Worm (Caenorhabditis elegans): ENCODE data around the gene sftd-3.
A peak's percentile ranks its signal among the peaks of the same experiment; 100 is the strongest.

Gene sftd-3

ce11 chrII:8960414-8960813, 3.5 kb downstream of the sftd-3 start, which contains the start of gene cal-2:
Gene cal-2, plus strand, starts transcription at chrII:8960714.
- TF ChIP-seq egl-27 (tag; optimal IDR thresholded peaks at IDR 0.05) (no peak), dsc-1 (tag; optimal IDR thresholded peaks at IDR 0.05) (peak; percentile 1), grh-1 (GFP tag; IDR thresholded peaks at IDR 0.05) (no peak)

ce11 chrII:8959081-8959480, 4.9 kb downstream of the sftd-3 start:
- TF ChIP-seq dpl-1 (GFP tag; optimal IDR thresholded peaks at IDR 0.05) (peak in 1 of 3 experiments; percentile 14), tlp-1 (tag; optimal IDR thresholded peaks at IDR 0.05) (no peak), lin-13 (GFP tag; optimal IDR thresholded peaks at IDR 0.05) (peak; percentile 15), swsn-7 (tag; optimal IDR thresholded peaks at IDR 0.05) (no peak), pqm-1 (tag; optimal IDR thresholded peaks at IDR 0.05) (no peak), ets-5 (GFP tag; IDR thresholded peaks at IDR 0.05) (no peak), lsy-2 (tag; optimal IDR thresholded peaks at IDR 0.05) (peak; percentile 33 to 71), ceh-90 (tag; optimal IDR thresholded peaks at IDR 0.05) (no peak), unc-130 (tag; optimal IDR thresholded peaks at IDR 0.05) (peak; percentile 92), snu-23 (GFP tag; optimal IDR thresholded peaks at IDR 0.05) (peak; percentile 55), nhr-19 (GFP tag; conservative IDR thresholded peaks at IDR 0.05) (peak; percentile 66), lir-3 (tag; optimal IDR thresholded peaks at IDR 0.05; ENCODE audit: poor library complexity) (no peak), unc-98 (GFP tag; IDR thresholded peaks at IDR 0.05) (0 out of 2 replicates have a peak, but pooled peaks have one; percentile 3), blmp-1 (tag; optimal IDR thresholded peaks at IDR 0.05) (peak; percentile 81), efl-1 (optimal IDR thresholded peaks at IDR 0.05) (peak in 1 of 2 experiments; percentile 32), efl-1 (GFP tag; optimal IDR thresholded peaks at IDR 0.05 in 1 of 2) (no peak), ceh-63 (GFP tag; optimal IDR thresholded peaks at IDR 0.05) (no peak), rnt-1 (tag; optimal IDR thresholded peaks at IDR 0.05) (peak; percentile 74), nhr-47 (tag; optimal IDR thresholded peaks at IDR 0.05) (peak; percentile 22), nhr-71 (tag; optimal IDR thresholded peaks at IDR 0.05) (peak; percentile 89), ceh-82 (tag; optimal IDR thresholded peaks at IDR 0.05) (no peak), lin-14 (GFP tag; optimal IDR thresholded peaks at IDR 0.05) (peak; percentile 77), mdl-1 (tag; optimal IDR thresholded peaks at IDR 0.05) (peak in 1 of 2 experiments; percentile 63), nhr-20 (tag; optimal IDR thresholded peaks at IDR 0.05) (peak; percentile 53), tbx-2 (tag; optimal IDR thresholded peaks at IDR 0.05) (peak; percentile 35)

DNA sequence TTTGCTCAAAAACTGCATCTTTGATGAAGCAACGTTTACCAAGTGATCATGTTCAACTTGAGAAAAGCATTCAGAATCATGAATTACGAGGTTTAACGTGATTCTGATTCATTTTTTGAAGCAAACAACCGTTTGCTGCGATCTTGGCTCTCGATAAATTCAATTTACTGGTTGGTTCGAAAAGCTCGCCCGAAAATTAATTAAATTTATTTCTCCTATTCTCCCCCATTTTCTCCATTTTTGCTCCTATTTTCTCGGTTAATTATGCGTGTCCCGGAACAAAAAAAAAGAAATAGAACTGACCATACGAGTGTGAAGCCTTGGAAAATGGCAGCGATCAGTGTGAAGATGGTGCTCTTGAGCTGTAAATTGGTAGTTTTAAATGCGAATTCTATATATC, 7.1 kb downstream of the sftd-3 start:
- TF ChIP-seq nhr-20 (tag; optimal IDR thresholded peaks at IDR 0.05) = no peak
- TF ChIP-seq lin-14 (GFP tag; optimal IDR thresholded peaks at IDR 0.05) = peak; percentile 61
- TF ChIP-seq lin-15B (tag; optimal IDR thresholded peaks at IDR 0.05) = no peak
- peak; percentile 3 for TF ChIP-seq nhr-47 (tag; optimal IDR thresholded peaks at IDR 0.05)
- TF ChIP-seq fkh-10 (GFP tag; optimal IDR thresholded peaks at IDR 0.05) = no peak
- peak; percentile 6 for TF ChIP-seq ces-1 (GFP tag; optimal IDR thresholded peaks at IDR 0.05)

DNA sequence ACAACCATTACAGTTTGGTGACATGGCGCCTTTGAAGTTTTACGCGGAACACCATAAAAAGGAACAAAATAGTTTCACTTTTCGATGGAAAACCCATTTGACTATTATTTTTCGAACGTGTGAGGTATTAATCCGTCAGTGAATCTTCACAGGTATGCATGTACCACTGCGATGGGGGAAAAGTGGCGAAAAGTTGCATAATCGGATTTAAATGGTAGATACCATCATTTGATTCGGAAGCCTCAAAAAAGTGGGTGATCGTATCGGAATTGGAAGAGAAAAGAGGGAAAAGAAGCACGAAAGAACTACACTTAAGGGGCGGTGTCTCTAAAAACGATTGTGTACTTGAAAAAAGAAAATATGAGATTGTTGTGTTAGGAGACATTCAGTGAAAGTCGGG, 10.2 kb downstream of the sftd-3 start:
- TF ChIP-seq nhr-84 (tag; optimal IDR thresholded peaks at IDR 0.05) = no peak
- peak; percentile 85 for TF ChIP-seq blmp-1 (tag; optimal IDR thresholded peaks at IDR 0.05)

ce11 chrII:8951270-8951669, 12.7 kb downstream of the sftd-3 start:
- TF ChIP-seq isw-1 (GFP tag; IDR thresholded peaks at IDR 0.05) (no peak), unc-86 (tag; optimal IDR thresholded peaks at IDR 0.05) (peak; percentile 65), lin-14 (GFP tag; optimal IDR thresholded peaks at IDR 0.05) (peak; percentile 29)

ce11 chrII:8948640-8949039, 15.3 kb downstream of the sftd-3 start:
- TF ChIP-seq lin-15B (tag; optimal IDR thresholded peaks at IDR 0.05) (no peak), aha-1 (tag; optimal IDR thresholded peaks at IDR 0.05) (no peak), unc-86 (tag; optimal IDR thresholded peaks at IDR 0.05) (no peak), mep-1 (tag; optimal IDR thresholded peaks at IDR 0.05) (no peak), swsn-7 (tag; optimal IDR thresholded peaks at IDR 0.05) (no peak), lir-3 (tag; optimal IDR thresholded peaks at IDR 0.05; ENCODE audit: poor library complexity) (no peak), fkh-10 (GFP tag; optimal IDR thresholded peaks at IDR 0.05) (peak; percentile 34), ceh-8 (GFP tag; optimal IDR thresholded peaks at IDR 0.05) (no peak), dsc-1 (tag; optimal IDR thresholded peaks at IDR 0.05) (peak; percentile 54), lin-14 (GFP tag; optimal IDR thresholded peaks at IDR 0.05) (peak; percentile 30)

Measured in whole organism, L1 larva.